Worm (Caenorhabditis elegans) whole organism, mixed stage, embryonic: Measurements from ENCODE around the gene F31F6.2.

Source experiments
- M03D4.4 ChIP-seq: sonication (generic microtip); optimal IDR thresholded peaks from 2 replicates; lab custom pipeline; 2017; ENCODE audit warnings: mild to moderate bottlenecking, missing genetic modification characterization, missing compliant biosample characterization
- blmp-1 ChIP-seq: fragments of 150-350 bp; optimal IDR thresholded peaks from 2 replicates; lab custom pipeline; 2014; ENCODE audit warnings: missing biosample characterization, missing genetic modification characterization
- elt-1 ChIP-seq: sonication (generic microtip); optimal IDR thresholded peaks from 2 replicates; lab custom pipeline; 2017; ENCODE audit warnings: missing genetic modification characterization, mild to moderate bottlenecking, missing compliant biosample characterization, antibody characterized with exemption, moderate library complexity, borderline replicate concordance; ENCODE audit not compliant: insufficient read depth
- elt-3 ChIP-seq: fragments of 150-350 bp; optimal IDR thresholded peaks from 2 replicates; lab custom pipeline; 2014; ENCODE audit warnings: missing biosample characterization, missing genetic modification characterization
- lin-13 ChIP-seq: fragments of 150-350 bp; optimal IDR thresholded peaks from 2 replicates; lab custom pipeline; 2014; ENCODE audit warnings: missing biosample characterization, missing genetic modification characterization
- nhr-12 ChIP-seq: fragments of 150-350 bp; optimal IDR thresholded peaks from 2 replicates; lab custom pipeline; 2014; ENCODE audit warnings: missing biosample characterization, missing genetic modification characterization
- nhr-237 ChIP-seq: fragments of 150-350 bp; optimal IDR thresholded peaks from 2 replicates; lab custom pipeline; 2014; ENCODE audit warnings: missing biosample characterization, missing genetic modification characterization
- nhr-76 ChIP-seq: sonication (generic microtip); optimal IDR thresholded peaks from 2 replicates; lab custom pipeline; 2017; ENCODE audit warnings: missing biosample characterization, missing genetic modification characterization
- snpc-4 ChIP-seq: fragments of 150-350 bp; optimal IDR thresholded peaks from 2 replicates; lab custom pipeline; 2014; ENCODE audit warnings: missing biosample characterization, missing genetic modification characterization
- unc-39 ChIP-seq: fragments of 150-350 bp; optimal IDR thresholded peaks from 2 replicates; lab custom pipeline; 2014; ENCODE audit warnings: missing biosample characterization, missing genetic modification characterization
- unc-62 ChIP-seq: fragments of 150-350 bp; optimal IDR thresholded peaks from 2 replicates; lab custom pipeline; 2014; ENCODE audit warnings: missing biosample characterization, missing genetic modification reagents, missing genetic modification characterization
- ztf-11 ChIP-seq: fragments of 150-350 bp; optimal IDR thresholded peaks from 2 replicates; lab custom pipeline; 2014; ENCODE audit warnings: missing biosample characterization, missing genetic modification characterization

- no peak for TF ChIP-seq unc-62 (GFP tag; lab: Kevin White, UChicago)
- TF ChIP-seq blmp-1 (tag; lab: Kevin White, UChicago) = no peak
- TF ChIP-seq M03D4.4 = no peak
- TF ChIP-seq elt-1 (tag; lab: Kevin White, UChicago) = no peak
- TF ChIP-seq elt-3 (tag; lab: Kevin White, UChicago) = no peak
- no peak for TF ChIP-seq nhr-12 (tag; lab: Kevin White, UChicago)
- TF ChIP-seq lin-13 = no peak
- no peak for TF ChIP-seq nhr-237
- no peak for TF ChIP-seq snpc-4
- TF ChIP-seq nhr-76 = no peak
- TF ChIP-seq ztf-11 (tag; lab: Kevin White, UChicago) = no peak
- TF ChIP-seq unc-39 (tag; lab: Kevin White, UChicago) = no peak
Observed at ce11 chrX:14885855-14886254, 14.2 kb upstream of the F31F6.2 start.
